Worm (Caenorhabditis elegans): ENCODE measurements around the gene pno-1.

ce11 chrII:9769797-9770520 is 27.3 kb upstream of the pno-1 start, which contains the start of gene aqp-10:
- TF ChIP-seq ama-1 (optimal IDR thresholded peaks at IDR 0.05): no peak
- no peak for TF ChIP-seq pes-1 (GFP tag; IDR thresholded peaks at IDR 0.05)
- no peak for TF ChIP-seq ceh-13 (GFP tag; optimal IDR thresholded peaks at IDR 0.05)
- TF ChIP-seq hmbx-1 (tag; optimal IDR thresholded peaks at IDR 0.05): no peak
- no peak for TF ChIP-seq B0310.2 (tag; optimal IDR thresholded peaks at IDR 0.05)
- no peak for TF ChIP-seq ceh-36 (tag; optimal IDR thresholded peaks at IDR 0.05)
- TF ChIP-seq flt-1 (GFP tag; IDR thresholded peaks at IDR 0.05): no peak
- TF ChIP-seq sea-1 (GFP tag; conservative IDR thresholded peaks at IDR 0.05): no peak
- TF ChIP-seq tra-4 (tag; optimal IDR thresholded peaks at IDR 0.05): no peak
- no peak for TF ChIP-seq hnd-1 (tag; optimal IDR thresholded peaks at IDR 0.05)
- no peak for TF ChIP-seq F13C5.2 (tag; optimal IDR thresholded peaks at IDR 0.05)
- TF ChIP-seq aly-1 (tag; optimal IDR thresholded peaks at IDR 0.05): no peak

Measured in whole organism, early embryonic.